Worm (Caenorhabditis elegans) whole organism, L1 larva: ENCODE results near the gene ZK180.7.

Experiments used
- C04F5.9 ChIP-seq: sonication (generic microtip); optimal IDR thresholded peaks from 2 replicates; lab custom pipeline; 2016; ENCODE audit warnings: missing genetic modification characterization, missing compliant biosample characterization
- Y116A8C.19 ChIP-seq: sonication (generic microtip); optimal IDR thresholded peaks from 2 replicates; lab custom pipeline; 2016; ENCODE audit warnings: missing compliant biosample characterization, missing genetic modification characterization, borderline replicate concordance
- aha-1 ChIP-seq: fragments of 150-350 bp; optimal IDR thresholded peaks from 2 replicates; lab custom pipeline; 2014; ENCODE audit warnings: missing biosample characterization, missing genetic modification characterization
- alr-1 ChIP-seq: fragments of 200-800 bp; sonication (Bioruptor generic); optimal IDR thresholded peaks from 2 replicates; lab custom pipeline; 2018; ENCODE audit warnings: borderline replicate concordance, mild to moderate bottlenecking, missing genetic modification characterization, missing compliant biosample characterization
- ama-1 ChIP-seq: fragments of 150-350 bp; optimal IDR thresholded peaks from 2 replicates; lab custom pipeline; 2014
- ceh-63 ChIP-seq: fragments of 200-800 bp; sonication (Bioruptor generic); optimal IDR thresholded peaks from 2 replicates; lab custom pipeline; 2018; ENCODE audit warnings: mild to moderate bottlenecking, missing genetic modification characterization, missing compliant biosample characterization
- ceh-82 ChIP-seq, 3 experiments: fragments of 150-350 bp in 1 of 3; sonication (generic microtip) in 2 of 3; optimal IDR thresholded peaks; 2 replicates each; lab custom pipeline; 2014 to 2017; ENCODE audit warnings: missing biosample characterization in 3 of 3, missing genetic modification characterization in 3 of 3
- ceh-88 ChIP-seq: fragments of 200-800 bp; sonication (Bioruptor generic); IDR thresholded peaks from 2 replicates; pipeline ENCODE4 v1.3.6; 2022; ENCODE audit warnings: missing genetic modification characterization, missing compliant biosample characterization
- ceh-90 ChIP-seq: sonication (generic microtip); optimal IDR thresholded peaks from 2 replicates; lab custom pipeline; 2016; ENCODE audit warnings: missing genetic modification characterization, missing compliant biosample characterization
- ces-1 ChIP-seq: fragments of 150-350 bp; optimal IDR thresholded peaks from 2 replicates; lab custom pipeline; 2014; ENCODE audit warnings: missing biosample characterization, missing genetic modification reagents, missing genetic modification characterization
- dsc-1 ChIP-seq: sonication (generic microtip); optimal IDR thresholded peaks from 2 replicates; lab custom pipeline; 2016; ENCODE audit warnings: mild to moderate bottlenecking, missing genetic modification characterization, missing compliant biosample characterization
- efl-1 ChIP-seq, 4 experiments: fragments of 150-350 bp; optimal IDR thresholded peaks in 3 of 4; peaks in 1 of 4; 1 replicate in 1 of 4; 2 replicates in 3 of 4; lab custom pipeline; 2014; ENCODE audit warnings: missing biosample characterization in 2 of 4, missing genetic modification characterization in 2 of 4, missing genetic modification reagents in 2 of 4
- efl-3 ChIP-seq: fragments of 200-800 bp; sonication (Bioruptor generic); optimal IDR thresholded peaks from 2 replicates; lab custom pipeline; 2018; ENCODE audit warnings: mild to moderate bottlenecking, missing genetic modification characterization, missing compliant biosample characterization
- egl-13 ChIP-seq: sonication (generic microtip); optimal IDR thresholded peaks from 2 replicates; lab custom pipeline; 2016; ENCODE audit warnings: missing genotype, missing genetic modification reagents, missing genetic modification characterization, missing compliant biosample characterization
- egl-27 ChIP-seq, 2 experiments: fragments of 150-350 bp in 1 of 2; sonication (generic microtip); optimal IDR thresholded peaks; 3 replicates each; lab custom pipeline; 2017 to 2018; ENCODE audit warnings: missing biosample characterization in 2 of 2, missing genetic modification characterization in 2 of 2, missing genetic modification reagents in 2 of 2
- elt-3 ChIP-seq, 6 experiments: fragments of 150-350 bp in 1 of 6; sonication (generic microtip); optimal IDR thresholded peaks; 2 replicates each; lab custom pipeline; 2017 to 2018; ENCODE audit warnings: missing biosample characterization in 6 of 6, missing genetic modification characterization in 6 of 6, inconsistent platforms in 1 of 6
- fkh-4 ChIP-seq: sonication (generic microtip); optimal IDR thresholded peaks from 2 replicates; lab custom pipeline; 2016; ENCODE audit warnings: missing compliant biosample characterization, missing genetic modification characterization, borderline replicate concordance
- fkh-8 ChIP-seq: sonication (generic microtip); optimal IDR thresholded peaks from 2 replicates; lab custom pipeline; 2016; ENCODE audit warnings: mild to moderate bottlenecking, missing genetic modification characterization, missing compliant biosample characterization
- grh-1 ChIP-seq: fragments of 200-800 bp; sonication (Bioruptor generic); IDR thresholded peaks from 2 replicates; pipeline ENCODE4 v1.3.6; 2022; ENCODE audit warnings: missing genetic modification reagents, missing genetic modification characterization, missing compliant biosample characterization
- hlh-4 ChIP-seq: sonication (generic microtip); optimal IDR thresholded peaks from 2 replicates; lab custom pipeline; 2016; ENCODE audit warnings: mild to moderate bottlenecking, missing genetic modification characterization, missing compliant biosample characterization
- hpl-2 ChIP-seq: fragments of 150-350 bp; optimal IDR thresholded peaks from 2 replicates; lab custom pipeline; 2014; ENCODE audit warnings: missing biosample characterization, missing genetic modification reagents, missing genetic modification characterization
- irx-1 ChIP-seq: sonication (generic microtip); optimal IDR thresholded peaks from 2 replicates; lab custom pipeline; 2016; ENCODE audit warnings: missing genetic modification characterization, missing compliant biosample characterization
- isw-1 ChIP-seq: fragments of 200-800 bp; sonication (Bioruptor generic); IDR thresholded peaks from 2 replicates; pipeline ENCODE4 v1.3.6; 2022; ENCODE audit warnings: missing genetic modification characterization, missing compliant biosample characterization
- lin-13 ChIP-seq: fragments of 150-350 bp; optimal IDR thresholded peaks from 2 replicates; lab custom pipeline; 2014; ENCODE audit warnings: missing biosample characterization, missing genetic modification reagents, missing genetic modification characterization
- lin-14 ChIP-seq: fragments of 200-800 bp; sonication (Bioruptor generic); optimal IDR thresholded peaks from 2 replicates; lab custom pipeline; 2018; ENCODE audit warnings: mild to moderate bottlenecking, missing genetic modification characterization, moderate library complexity, missing compliant biosample characterization
- lin-15B ChIP-seq: fragments of 150-350 bp; sonication (generic microtip); optimal IDR thresholded peaks from 3 replicates; lab custom pipeline; 2014; ENCODE audit warnings: missing biosample characterization, missing genetic modification characterization
- lir-3 ChIP-seq: sonication (generic microtip); optimal IDR thresholded peaks from 2 replicates; lab custom pipeline; 2016; ENCODE audit warnings: mild to moderate bottlenecking, missing genetic modification characterization, moderate library complexity, missing compliant biosample characterization; ENCODE audit not compliant: poor library complexity
- lsy-2 ChIP-seq, 2 experiments: fragments of 150-350 bp; optimal IDR thresholded peaks; 2 replicates each; lab custom pipeline; 2014; ENCODE audit warnings: missing biosample characterization in 2 of 2, missing genetic modification characterization in 2 of 2
- mab-9 ChIP-seq: fragments of 200-800 bp; sonication (Bioruptor generic); IDR thresholded peaks from 2 replicates; pipeline ENCODE4 v1.3.6; 2022; ENCODE audit warnings: missing genetic modification reagents, missing genetic modification characterization, missing compliant biosample characterization
- mdl-1 ChIP-seq, 2 experiments: fragments of 150-350 bp; optimal IDR thresholded peaks; 2 replicates each; lab custom pipeline; 2014 to 2017; ENCODE audit warnings: missing biosample characterization in 2 of 2, missing genetic modification characterization in 2 of 2, inconsistent platforms in 1 of 2
- mef-2 ChIP-seq: fragments of 150-350 bp; optimal IDR thresholded peaks from 2 replicates; lab custom pipeline; 2014; ENCODE audit warnings: missing biosample characterization, missing genetic modification characterization
- nhr-11 ChIP-seq: fragments of 150-350 bp; optimal IDR thresholded peaks from 2 replicates; lab custom pipeline; 2014; ENCODE audit warnings: missing biosample characterization, missing genetic modification characterization
- nhr-19 ChIP-seq: fragments of 200-800 bp; sonication (Bioruptor generic); conservative IDR thresholded peaks from 2 replicates; pipeline ENCODE4 v1.3.6; 2022; ENCODE audit warnings: missing genetic modification characterization, missing compliant biosample characterization
- nhr-28 ChIP-seq: fragments of 150-350 bp; optimal IDR thresholded peaks from 2 replicates; lab custom pipeline; 2014; ENCODE audit warnings: missing biosample characterization, missing genetic modification characterization
- nhr-47 ChIP-seq: sonication (generic microtip); optimal IDR thresholded peaks from 2 replicates; lab custom pipeline; 2016; ENCODE audit warnings: mild to moderate bottlenecking, missing genetic modification characterization, moderate library complexity, missing compliant biosample characterization
- nhr-84 ChIP-seq: sonication (generic microtip); optimal IDR thresholded peaks from 2 replicates; lab custom pipeline; 2017; ENCODE audit warnings: missing biosample characterization, missing genetic modification characterization
- nhr-85 ChIP-seq: sonication (generic microtip); peaks from one replicate; lab custom pipeline; 2016; ENCODE audit warnings: missing genetic modification characterization, inconsistent platforms, missing compliant biosample characterization
- nhr-90 ChIP-seq: sonication (generic microtip); optimal IDR thresholded peaks from 2 replicates; lab custom pipeline; 2016; ENCODE audit warnings: mild to moderate bottlenecking, missing genetic modification characterization, missing compliant biosample characterization; ENCODE audit not compliant: poor library complexity
- pqm-1 ChIP-seq: sonication (generic microtip); optimal IDR thresholded peaks from 3 replicates; lab custom pipeline; 2017; ENCODE audit warnings: missing biosample characterization, missing genetic modification characterization
- rnt-1 ChIP-seq: sonication (generic microtip); optimal IDR thresholded peaks from 2 replicates; lab custom pipeline; 2016; ENCODE audit warnings: mild to moderate bottlenecking, missing genetic modification characterization, moderate library complexity, missing compliant biosample characterization
- snpc-4 ChIP-seq: fragments of 150-350 bp; optimal IDR thresholded peaks from 2 replicates; lab custom pipeline; 2014; ENCODE audit warnings: missing biosample characterization, missing genetic modification characterization
- snu-23 ChIP-seq: sonication (generic microtip); optimal IDR thresholded peaks from 2 replicates; lab custom pipeline; 2016; ENCODE audit warnings: missing genetic modification characterization, missing compliant biosample characterization
- sup-37 ChIP-seq: fragments of 200-800 bp; sonication (Bioruptor generic); optimal IDR thresholded peaks from 2 replicates; lab custom pipeline; 2018; ENCODE audit warnings: mild to moderate bottlenecking, missing genetic modification characterization, missing compliant biosample characterization
- swsn-7 ChIP-seq: sonication (generic microtip); optimal IDR thresholded peaks from 2 replicates; lab custom pipeline; 2016; ENCODE audit warnings: missing genetic modification characterization, missing compliant biosample characterization
- tbx-2 ChIP-seq: sonication (generic microtip); optimal IDR thresholded peaks from 2 replicates; lab custom pipeline; 2016; ENCODE audit warnings: missing genetic modification characterization, missing compliant biosample characterization
- tlp-1 ChIP-seq: fragments of 150-350 bp; optimal IDR thresholded peaks from 2 replicates; lab custom pipeline; 2014; ENCODE audit warnings: missing biosample characterization, missing genetic modification characterization
- unc-30 ChIP-seq: sonication (generic microtip); optimal IDR thresholded peaks from 2 replicates; lab custom pipeline; 2017; ENCODE audit warnings: missing biosample characterization, missing genetic modification characterization
- unc-86 ChIP-seq: sonication (generic microtip); optimal IDR thresholded peaks from 2 replicates; lab custom pipeline; 2016; ENCODE audit warnings: missing genetic modification characterization, missing compliant biosample characterization
- ztf-11 ChIP-seq, 2 experiments: sonication (generic microtip); optimal IDR thresholded peaks; 2 replicates each; lab custom pipeline; 2016 to 2017; ENCODE audit warnings: missing genetic modification characterization in 2 of 2, missing biosample characterization in 1 of 2, missing compliant biosample characterization in 1 of 2
- ztf-4 ChIP-seq: fragments of 150-350 bp; optimal IDR thresholded peaks from 2 replicates; lab custom pipeline; 2014; ENCODE audit warnings: missing biosample characterization, missing genetic modification characterization

The ZK180.7 gene

DNA sequence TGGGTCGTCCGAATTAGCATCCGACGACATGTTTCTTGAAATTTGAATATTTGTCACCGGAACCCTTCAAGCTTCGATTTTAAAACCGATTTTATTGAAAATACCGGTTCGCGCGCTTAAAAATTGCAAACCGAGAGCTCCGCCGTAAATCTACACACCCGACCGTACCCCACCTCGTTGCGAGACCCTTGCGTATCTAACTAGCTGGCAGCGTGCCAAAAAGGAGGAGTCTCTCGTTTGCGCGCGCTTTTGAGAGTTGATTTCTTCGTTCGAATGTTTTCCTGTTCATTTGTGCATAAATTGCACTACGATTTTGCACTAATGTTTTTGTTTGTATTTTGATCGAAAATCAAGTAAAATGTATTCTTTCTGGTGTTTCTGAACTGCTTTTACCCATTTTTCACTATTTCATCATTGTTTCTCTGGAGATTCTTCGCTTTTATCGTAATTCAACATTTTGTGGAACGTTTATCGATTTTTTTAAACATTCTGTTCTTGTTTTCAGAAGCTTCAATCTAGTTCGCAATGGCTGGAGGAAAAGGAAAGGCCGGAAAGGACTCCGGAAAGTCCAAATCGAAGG, 44.5 kb upstream of the ZK180.7 start, which contains the start of the genes wapl-1 and htz-1 (continued):
- TF ChIP-seq nhr-11 (tag; lab: Kevin White, UChicago), result peak; percentile 86
- TF ChIP-seq mdl-1 (tag; optimal IDR thresholded peaks at IDR 0.05; lab: Kevin White, UChicago), result peak in 1 of 2 experiments; percentile 94
- peak; percentile 13 for TF ChIP-seq ceh-90

DNA sequence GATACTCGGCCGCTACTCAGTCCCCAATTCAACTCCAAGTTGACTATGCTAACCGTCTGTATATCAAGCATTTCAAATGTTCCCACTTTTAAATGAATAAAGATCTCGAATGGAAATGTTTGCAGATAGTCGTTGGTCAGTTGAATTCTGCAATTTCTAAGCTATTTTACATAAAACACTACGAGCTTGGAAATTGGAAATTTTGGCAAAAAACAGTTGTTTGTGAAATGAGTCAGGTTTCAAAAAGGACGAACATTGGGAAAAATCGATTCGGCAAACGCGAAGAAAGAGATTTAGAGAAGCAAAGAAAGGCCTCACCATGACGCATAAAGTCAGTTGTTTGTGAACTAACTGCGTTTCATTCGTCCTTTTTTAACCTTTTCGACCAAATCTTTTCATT, 43.5 kb upstream of the ZK180.7 start:
- TF ChIP-seq snpc-4 (tag; lab: Kevin White, UChicago) (no peak), ceh-82 (tag; optimal IDR thresholded peaks at IDR 0.05; lab: Kevin White, UChicago) (peak in 2 of 3 experiments; percentile 16), efl-1 (optimal IDR thresholded peaks at IDR 0.05; lab: Kevin White, UChicago) (peak; percentile 55 to 60), efl-1 (GFP tag; optimal IDR thresholded peaks at IDR 0.05 in 1 of 2; lab: Kevin White, UChicago) (peak; percentile 37 to 48), fkh-4 (no peak), efl-3 (GFP tag; lab: Kevin White, UChicago) (no peak), C04F5.9 (tag; lab: Kevin White, UChicago) (no peak), elt-3 (tag; optimal IDR thresholded peaks at IDR 0.05; lab: Kevin White, UChicago) (peak in 1 of 6 experiments; percentile 15), swsn-7 (peak; percentile 41), nhr-90 (no peak), tbx-2 (no peak), irx-1 (tag; lab: Kevin White, UChicago) (no peak), isw-1 (GFP tag; lab: Robert Waterston, UW) (no peak), sup-37 (no peak), lsy-2 (tag; optimal IDR thresholded peaks at IDR 0.05; lab: Kevin White, UChicago) (peak; percentile 62 to 82), ztf-11 (tag; optimal IDR thresholded peaks at IDR 0.05; lab: Kevin White, UChicago) (peak in 1 of 2 experiments; percentile 23), ceh-88 (GFP tag; lab: Robert Waterston, UW) (no peak), lin-15B (tag; lab: Kevin White, UChicago) (no peak), nhr-47 (tag; lab: Kevin White, UChicago) (peak; percentile 35), ceh-90 (no peak), grh-1 (GFP tag; lab: Robert Waterston, UW) (no peak), alr-1 (tag; lab: Kevin White, UChicago) (no peak), pqm-1 (tag; lab: Kevin White, UChicago) (no peak), Y116A8C.19 (no peak), mdl-1 (tag; optimal IDR thresholded peaks at IDR 0.05; lab: Kevin White, UChicago) (peak in 1 of 2 experiments; percentile 43), lin-14 (GFP tag; lab: Kevin White, UChicago) (peak; percentile 58), ceh-63 (GFP tag; lab: Kevin White, UChicago) (no peak), nhr-85 (tag; lab: Kevin White, UChicago) (peak; percentile 39), tlp-1 (tag; lab: Kevin White, UChicago) (no peak), hpl-2 (GFP tag; lab: Kevin White, UChicago) (peak; percentile 10), nhr-84 (tag; lab: Kevin White, UChicago) (no peak), aha-1 (tag; lab: Kevin White, UChicago) (no peak), fkh-8 (tag; lab: Kevin White, UChicago) (no peak), snu-23 (peak; percentile 44), ces-1 (no peak), hlh-4 (no peak), lin-13 (GFP tag; lab: Kevin White, UChicago) (no peak), unc-30 (tag; lab: Kevin White, UChicago) (no peak), egl-27 (tag; optimal IDR thresholded peaks at IDR 0.05; lab: Kevin White, UChicago) (no peak), ztf-4 (no peak), lir-3 (tag; lab: Kevin White, UChicago) (no peak), nhr-28 (tag; lab: Kevin White, UChicago) (no peak), nhr-19 (GFP tag; lab: Robert Waterston, UW) (peak; percentile 26; the same call in 1 of the 2 replicates), egl-13 (tag; lab: Kevin White, UChicago) (no peak), mab-9 (no peak), ama-1 (peak; percentile 74), dsc-1 (tag; lab: Kevin White, UChicago) (no peak), unc-86 (tag; lab: Kevin White, UChicago) (no peak), mef-2 (tag; lab: Kevin White, UChicago) (no peak), rnt-1 (tag; lab: Kevin White, UChicago) (peak; percentile 41)
